Worm (Caenorhabditis elegans): ENCODE results near the gene M03E7.2.
A peak's percentile ranks its signal among the peaks of the same experiment; 100 is the strongest.

The M03E7.2 gene

DNA sequence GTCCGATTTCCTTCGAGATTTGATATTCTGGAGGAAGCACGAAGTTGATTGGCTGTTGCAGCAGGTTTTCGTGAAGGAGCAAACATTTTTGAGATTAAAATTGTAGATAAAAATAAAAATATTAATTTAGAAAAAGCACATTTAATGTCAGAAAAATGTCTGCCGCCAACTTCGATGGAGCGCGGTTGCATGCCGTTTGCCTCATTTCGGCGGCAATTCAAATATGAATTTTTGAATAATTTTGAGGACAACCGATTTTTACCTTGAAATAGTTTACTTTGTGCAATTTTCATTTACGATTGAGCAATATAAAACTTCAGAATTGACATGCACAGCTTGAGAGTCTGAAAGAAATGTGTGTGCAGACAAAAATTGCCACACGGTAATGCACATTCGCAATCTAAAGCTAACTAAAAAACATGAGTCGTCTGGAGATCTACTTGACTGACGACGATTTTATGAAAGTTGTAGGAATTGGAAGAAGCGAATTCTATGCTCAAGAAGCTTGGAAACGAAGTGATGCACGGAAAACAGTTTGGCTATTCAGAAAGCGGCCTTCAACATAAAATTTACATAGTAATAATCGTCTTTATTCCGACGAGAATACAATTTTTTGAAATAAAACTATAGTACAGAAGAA, 20.9 kb upstream of the M03E7.2 start, which contains the start of gene zhit-1 (continued):
- TF ChIP-seq sptf-1 (tag; optimal IDR thresholded peaks at IDR 0.05) (no peak), pax-3 (tag; optimal IDR thresholded peaks at IDR 0.05) (no peak), nhr-90 (tag; optimal IDR thresholded peaks at IDR 0.05; ENCODE audit: poor library complexity) (peak; percentile 37), fkh-8 (tag; optimal IDR thresholded peaks at IDR 0.05) (no peak), ceh-8 (GFP tag; optimal IDR thresholded peaks at IDR 0.05) (no peak), efl-3 (GFP tag; optimal IDR thresholded peaks at IDR 0.05) (no peak), nhr-19 (GFP tag; conservative IDR thresholded peaks at IDR 0.05) (0 out of 2 replicates have a peak, but pooled peaks have one; percentile 6), alr-1 (tag; optimal IDR thresholded peaks at IDR 0.05; ENCODE audit: borderline replicate concordance) (peak; percentile 85), fos-1 (tag; optimal IDR thresholded peaks at IDR 0.05) (no peak), isw-1 (GFP tag; IDR thresholded peaks at IDR 0.05) (peak; percentile 29; the same call in 1 of the 2 replicates), aha-1 (tag; optimal IDR thresholded peaks at IDR 0.05) (no peak), nhr-85 (tag) (peak; percentile 30), ama-1 (optimal IDR thresholded peaks at IDR 0.05) (no peak), nhr-71 (tag; optimal IDR thresholded peaks at IDR 0.05) (peak; percentile 47), nhr-76 (tag; optimal IDR thresholded peaks at IDR 0.05) (no peak), fkh-10 (GFP tag; optimal IDR thresholded peaks at IDR 0.05) (no peak), nhr-84 (tag; optimal IDR thresholded peaks at IDR 0.05) (no peak), rnt-1 (tag; optimal IDR thresholded peaks at IDR 0.05) (peak; percentile 24), nhr-20 (tag; optimal IDR thresholded peaks at IDR 0.05) (peak; percentile 1), skn-1 (tag; optimal IDR thresholded peaks at IDR 0.05) (peak; percentile 36), elt-3 (tag; optimal IDR thresholded peaks at IDR 0.05) (no peak), snpc-4 (tag; optimal IDR thresholded peaks at IDR 0.05) (peak; percentile 68), lin-35 (GFP tag; optimal IDR thresholded peaks at IDR 0.05) (peak; percentile 94 to 97), lsy-2 (tag; optimal IDR thresholded peaks at IDR 0.05) (peak; percentile 21 to 70), C16A3.4 (tag; optimal IDR thresholded peaks at IDR 0.05) (peak; percentile 23), ceh-88 (GFP tag; IDR thresholded peaks at IDR 0.05) (no peak), fkh-4 (tag; optimal IDR thresholded peaks at IDR 0.05; ENCODE audit: borderline replicate concordance) (no peak), ces-1 (GFP tag; optimal IDR thresholded peaks at IDR 0.05) (no peak), xbp-1 (tag; optimal IDR thresholded peaks at IDR 0.05) (peak; percentile 15), lin-14 (GFP tag; optimal IDR thresholded peaks at IDR 0.05) (no peak)

ce11 chrV:5601263-5601662, 16.1 kb upstream of the M03E7.2 start, which contains the start of gene CD4.8:
TSS of gene CD4.8 (minus strand) at chrV:5601363.
- TF ChIP-seq ceh-8 (GFP tag; optimal IDR thresholded peaks at IDR 0.05) (no peak), fkh-10 (GFP tag; optimal IDR thresholded peaks at IDR 0.05) (no peak), mab-9 (GFP tag; IDR thresholded peaks at IDR 0.05) (no peak), isw-1 (GFP tag; IDR thresholded peaks at IDR 0.05) (no peak), zip-4 (GFP tag; optimal IDR thresholded peaks at IDR 0.05) (no peak), hpl-2 (GFP tag; optimal IDR thresholded peaks at IDR 0.05) (no peak), nhr-237 (tag; optimal IDR thresholded peaks at IDR 0.05) (no peak), snu-23 (GFP tag; optimal IDR thresholded peaks at IDR 0.05) (no peak), egl-27 (tag; optimal IDR thresholded peaks at IDR 0.05) (no peak), unc-86 (tag; optimal IDR thresholded peaks at IDR 0.05) (no peak), unc-62 (GFP tag; optimal IDR thresholded peaks at IDR 0.05) (no peak)

ce11 chrV:5606255-5606654, 11.1 kb upstream of the M03E7.2 start, which contains the start of gene CD4.1:
TSS of gene CD4.1 (plus strand) at chrV:5606555.
- TF ChIP-seq rnt-1 (tag; optimal IDR thresholded peaks at IDR 0.05) (peak; percentile 38), sptf-1 (tag; optimal IDR thresholded peaks at IDR 0.05) (no peak)
